Worm (Caenorhabditis elegans) whole organism, late embryonic: ENCODE measurements around the gene F25D1.3.

Source experiments
- C08G9.2 ChIP-seq: sonication (generic microtip); optimal IDR thresholded peaks from 2 replicates; lab custom pipeline; 2016; ENCODE audit warnings: mild to moderate bottlenecking, missing genetic modification characterization, moderate library complexity, missing compliant biosample characterization
- C38D4.7 ChIP-seq: fragments of 200-800 bp; sonication (Bioruptor generic); optimal IDR thresholded peaks from 2 replicates; lab custom pipeline; 2018; ENCODE audit warnings: mild to moderate bottlenecking, missing genetic modification characterization, moderate library complexity, missing compliant biosample characterization
- F13H6.1 ChIP-seq: sonication (generic microtip); optimal IDR thresholded peaks from 2 replicates; lab custom pipeline; 2016; ENCODE audit warnings: missing genetic modification characterization, missing compliant biosample characterization
- K02D7.2 ChIP-seq: sonication (generic microtip); optimal IDR thresholded peaks from 2 replicates; lab custom pipeline; 2017; ENCODE audit warnings: mild to moderate bottlenecking, missing genetic modification characterization, missing compliant biosample characterization
- Y22D7AL.16 ChIP-seq: sonication (generic microtip); optimal IDR thresholded peaks from 2 replicates; lab custom pipeline; 2016; ENCODE audit warnings: missing genetic modification characterization, missing compliant biosample characterization
- ahr-1 ChIP-seq: sonication (generic microtip); optimal IDR thresholded peaks from 2 replicates; lab custom pipeline; 2016; ENCODE audit warnings: missing genetic modification characterization, missing compliant biosample characterization
- ama-1 ChIP-seq: fragments of 150-350 bp; optimal IDR thresholded peaks from 2 replicates; lab custom pipeline; 2014
- ceh-18 ChIP-seq: sonication (generic microtip); optimal IDR thresholded peaks from 2 replicates; lab custom pipeline; 2016; ENCODE audit warnings: missing genetic modification characterization, missing compliant biosample characterization
- ceh-2 ChIP-seq: sonication (generic microtip); optimal IDR thresholded peaks from 2 replicates; lab custom pipeline; 2016; ENCODE audit warnings: missing genotype, missing genetic modification characterization, missing compliant biosample characterization
- ceh-22 ChIP-seq: sonication (generic microtip); optimal IDR thresholded peaks from 2 replicates; lab custom pipeline; 2017; ENCODE audit warnings: missing biosample characterization, missing genetic modification characterization
- ceh-24 ChIP-seq: sonication (generic microtip); optimal IDR thresholded peaks from 2 replicates; lab custom pipeline; 2016; ENCODE audit warnings: mild to moderate bottlenecking, missing genetic modification characterization, missing compliant biosample characterization
- ceh-30 ChIP-seq: fragments of 150-350 bp; optimal IDR thresholded peaks from 2 replicates; lab custom pipeline; 2014; ENCODE audit warnings: missing biosample characterization, missing genetic modification characterization
- ceh-31 ChIP-seq: sonication (generic microtip); optimal IDR thresholded peaks from 2 replicates; lab custom pipeline; 2016; ENCODE audit warnings: missing genetic modification characterization, missing compliant biosample characterization
- ceh-45 ChIP-seq: fragments of 200-800 bp; sonication (Bioruptor generic); IDR thresholded peaks from 2 replicates; pipeline ENCODE4 v1.3.6; 2022; ENCODE audit warnings: missing genetic modification reagents, missing genetic modification characterization, missing compliant biosample characterization
- ceh-48 ChIP-seq: sonication (generic microtip); optimal IDR thresholded peaks from 2 replicates; lab custom pipeline; 2016; ENCODE audit warnings: missing genetic modification characterization, inconsistent platforms, missing compliant biosample characterization
- che-1 ChIP-seq: sonication (generic microtip); optimal IDR thresholded peaks from 2 replicates; lab custom pipeline; 2016; ENCODE audit warnings: mild to moderate bottlenecking, missing genetic modification characterization, missing compliant biosample characterization
- dmd-4 ChIP-seq: sonication (generic microtip); optimal IDR thresholded peaks from 2 replicates; lab custom pipeline; 2016; ENCODE audit warnings: borderline replicate concordance, missing genetic modification characterization, missing compliant biosample characterization
- elt-4 ChIP-seq: sonication (generic microtip); optimal IDR thresholded peaks from 2 replicates; lab custom pipeline; 2016; ENCODE audit warnings: missing genetic modification characterization, missing compliant biosample characterization
- ets-4 ChIP-seq: sonication (generic microtip); optimal IDR thresholded peaks from 2 replicates; lab custom pipeline; 2016; ENCODE audit warnings: missing genetic modification characterization, missing compliant biosample characterization
- eyg-1 ChIP-seq: sonication (generic microtip); optimal IDR thresholded peaks from 2 replicates; lab custom pipeline; 2016; ENCODE audit warnings: missing genotype, missing genetic modification characterization, missing compliant biosample characterization
- fkh-10 ChIP-seq: fragments of 150-350 bp; optimal IDR thresholded peaks from 2 replicates; lab custom pipeline; 2014; ENCODE audit warnings: missing biosample characterization, missing genetic modification reagents, missing genetic modification characterization
- fkh-6 ChIP-seq: sonication (generic microtip); optimal IDR thresholded peaks from 2 replicates; lab custom pipeline; 2016; ENCODE audit warnings: missing genetic modification characterization, missing compliant biosample characterization
- gmeb-2 ChIP-seq: sonication (generic microtip); optimal IDR thresholded peaks from 2 replicates; lab custom pipeline; 2016; ENCODE audit warnings: missing genetic modification characterization, inconsistent platforms, missing compliant biosample characterization
- hlh-13 ChIP-seq: fragments of 200-800 bp; sonication (Bioruptor generic); optimal IDR thresholded peaks from 2 replicates; lab custom pipeline; 2018; ENCODE audit warnings: mild to moderate bottlenecking, missing genetic modification characterization, missing compliant biosample characterization
- hlh-8 ChIP-seq: sonication (generic microtip); optimal IDR thresholded peaks from 2 replicates; lab custom pipeline; 2016; ENCODE audit warnings: missing genotype, missing genetic modification characterization, missing compliant biosample characterization
- lin-11 ChIP-seq: fragments of 200-800 bp; sonication (Bioruptor generic); optimal IDR thresholded peaks from 2 replicates; lab custom pipeline; 2018; ENCODE audit warnings: mild to moderate bottlenecking, missing genetic modification characterization, missing compliant biosample characterization
- mec-3 ChIP-seq: sonication (generic microtip); optimal IDR thresholded peaks from 2 replicates; lab custom pipeline; 2016; ENCODE audit warnings: borderline replicate concordance, missing genetic modification characterization, missing compliant biosample characterization
- nfya-1 ChIP-seq: sonication (generic microtip); optimal IDR thresholded peaks from 2 replicates; lab custom pipeline; 2017; ENCODE audit warnings: missing genetic modification characterization, mild to moderate bottlenecking, missing compliant biosample characterization, antibody characterized with exemption, moderate library complexity
- nhr-11 ChIP-seq: fragments of 150-350 bp; optimal IDR thresholded peaks from 2 replicates; lab custom pipeline; 2014; ENCODE audit warnings: missing biosample characterization, missing genetic modification characterization
- nhr-232 ChIP-seq: sonication (generic microtip); optimal IDR thresholded peaks from 2 replicates; lab custom pipeline; 2016; ENCODE audit warnings: missing genetic modification characterization, missing compliant biosample characterization
- npax-4 ChIP-seq: sonication (generic microtip); optimal IDR thresholded peaks from 2 replicates; lab custom pipeline; 2016; ENCODE audit warnings: missing genetic modification characterization, missing compliant biosample characterization
- pat-9 ChIP-seq: fragments of 200-800 bp; sonication (Bioruptor generic); optimal IDR thresholded peaks from 2 replicates; lab custom pipeline; 2018; ENCODE audit warnings: mild to moderate bottlenecking, missing genetic modification characterization, moderate library complexity, missing compliant biosample characterization
- pax-1 ChIP-seq: fragments of 150-350 bp; optimal IDR thresholded peaks from 2 replicates; lab custom pipeline; 2014; ENCODE audit warnings: missing biosample characterization, missing genetic modification characterization
- pqm-1 ChIP-seq: sonication (generic microtip); optimal IDR thresholded peaks from 2 replicates; lab custom pipeline; 2016; ENCODE audit warnings: missing genetic modification characterization, missing compliant biosample characterization
- pros-1 ChIP-seq: fragments of 150-350 bp; optimal IDR thresholded peaks from 2 replicates; lab custom pipeline; 2014; ENCODE audit warnings: missing biosample characterization, missing genetic modification reagents, missing genetic modification characterization
- ref-2 ChIP-seq: sonication (generic microtip); optimal IDR thresholded peaks from 2 replicates; lab custom pipeline; 2016; ENCODE audit warnings: missing genetic modification characterization, missing compliant biosample characterization
- rnt-1 ChIP-seq: sonication (generic microtip); optimal IDR thresholded peaks from 2 replicates; lab custom pipeline; 2016; ENCODE audit warnings: missing genetic modification characterization, missing compliant biosample characterization
- sdc-2 ChIP-seq: sonication (generic microtip); optimal IDR thresholded peaks from 2 replicates; lab custom pipeline; 2016; ENCODE audit warnings: missing genotype, missing genetic modification characterization, missing compliant biosample characterization
- sox-4 ChIP-seq: sonication (generic microtip); optimal IDR thresholded peaks from 2 replicates; lab custom pipeline; 2017; ENCODE audit warnings: mild to moderate bottlenecking, missing genetic modification characterization, inconsistent platforms, missing compliant biosample characterization
- syd-9 ChIP-seq: sonication (generic microtip); optimal IDR thresholded peaks from 2 replicates; lab custom pipeline; 2016; ENCODE audit warnings: mild to moderate bottlenecking, missing genetic modification characterization, moderate library complexity, missing compliant biosample characterization
- tbx-2 ChIP-seq: sonication (generic microtip); optimal IDR thresholded peaks from 2 replicates; lab custom pipeline; 2016; ENCODE audit warnings: missing genetic modification characterization, missing compliant biosample characterization
- ttx-3 ChIP-seq: sonication (generic microtip); optimal IDR thresholded peaks from 2 replicates; lab custom pipeline; 2016; ENCODE audit warnings: missing genetic modification reagents, missing genetic modification characterization, missing compliant biosample characterization
- unc-55 ChIP-seq: sonication (generic microtip); optimal IDR thresholded peaks from 2 replicates; lab custom pipeline; 2017; ENCODE audit warnings: missing biosample characterization, missing genetic modification reagents, missing genetic modification characterization
- zip-5 ChIP-seq: sonication (generic microtip); optimal IDR thresholded peaks from 2 replicates; lab custom pipeline; 2016; ENCODE audit warnings: missing genetic modification characterization, missing compliant biosample characterization
- ztf-16 ChIP-seq: sonication (generic microtip); optimal IDR thresholded peaks from 2 replicates; lab custom pipeline; 2017; ENCODE audit warnings: missing genetic modification characterization, missing compliant biosample characterization

Gene F25D1.3

ce11 chrV:10540024-10540423, 11.5 kb downstream of the F25D1.3 start, which contains the start of gene degt-1:
Gene degt-1 (plus strand): TSS chrV:10540324.
- TF ChIP-seq ama-1 (lab: Kevin White, UChicago) (no peak), ceh-22 (tag; lab: Kevin White, UChicago) (no peak), ttx-3 (tag; lab: Kevin White, UChicago) (no peak), rnt-1 (tag; lab: Kevin White, UChicago) (no peak), K02D7.2 (no peak), mec-3 (tag; lab: Kevin White, UChicago) (no peak), eyg-1 (tag; lab: Kevin White, UChicago) (no peak), fkh-6 (tag; lab: Kevin White, UChicago) (no peak), ref-2 (tag; lab: Kevin White, UChicago) (no peak), ahr-1 (tag; lab: Kevin White, UChicago) (no peak), elt-4 (tag; lab: Kevin White, UChicago) (no peak), gmeb-2 (tag; lab: Kevin White, UChicago) (no peak), Y22D7AL.16 (tag; lab: Kevin White, UChicago) (no peak), hlh-8 (no peak), unc-55 (GFP tag; lab: Kevin White, UChicago) (no peak), nhr-232 (tag; lab: Kevin White, UChicago) (no peak)

ce11 chrV:10546749-10547148, 18.2 kb downstream of the F25D1.3 start, which contains the start of gene F25D1.5:
Gene F25D1.5 (minus strand): TSS chrV:10546783.
- TF ChIP-seq C38D4.7 (GFP tag; lab: Kevin White, UChicago) (no peak), syd-9 (tag; lab: Kevin White, UChicago) (no peak), fkh-6 (tag; lab: Kevin White, UChicago) (no peak), dmd-4 (tag; lab: Kevin White, UChicago) (no peak), unc-55 (GFP tag; lab: Kevin White, UChicago) (no peak), ceh-2 (tag; lab: Kevin White, UChicago) (no peak), eyg-1 (tag; lab: Kevin White, UChicago) (no peak)
- TF ChIP-seq, all 69 proteins: peak for 0

- no peak for TF ChIP-seq ceh-24 (tag; lab: Kevin White, UChicago)
- no peak for TF ChIP-seq K02D7.2
- no peak for TF ChIP-seq pros-1 (tag; lab: Kevin White, UChicago)
- no peak for TF ChIP-seq zip-5
- no peak for TF ChIP-seq npax-4 (tag; lab: Kevin White, UChicago)
- TF ChIP-seq sdc-2 (tag; lab: Kevin White, UChicago): no peak
- TF ChIP-seq ceh-48 (tag; lab: Kevin White, UChicago): no peak
- TF ChIP-seq C38D4.7 (GFP tag; lab: Kevin White, UChicago): no peak
- TF ChIP-seq ceh-45 (GFP tag; lab: Robert Waterston, UW): no peak
- TF ChIP-seq rnt-1 (tag; lab: Kevin White, UChicago): no peak
- no peak for TF ChIP-seq C08G9.2 (tag; lab: Kevin White, UChicago)
- no peak for TF ChIP-seq lin-11 (tag; lab: Kevin White, UChicago)
- TF ChIP-seq hlh-13 (GFP tag; lab: Kevin White, UChicago): no peak
- no peak for TF ChIP-seq nhr-11 (tag; lab: Kevin White, UChicago)
- no peak for TF ChIP-seq ceh-31
- TF ChIP-seq nfya-1 (tag; lab: Kevin White, UChicago): no peak
- TF ChIP-seq F13H6.1 (tag; lab: Kevin White, UChicago): no peak
Measured at ce11 chrV:10548981-10549380, 20.5 kb downstream of the F25D1.3 start, which contains the start of gene srd-34. Gene srd-34 (minus strand): TSS chrV:10549081.

- TF ChIP-seq elt-4 (tag; lab: Kevin White, UChicago) (no peak), sox-4 (tag; lab: Kevin White, UChicago) (no peak), pax-1 (tag; lab: Kevin White, UChicago) (no peak), syd-9 (tag; lab: Kevin White, UChicago) (no peak), ets-4 (tag; lab: Kevin White, UChicago) (no peak), che-1 (no peak), fkh-10 (no peak), ceh-18 (tag; lab: Kevin White, UChicago) (no peak), pat-9 (no peak), dmd-4 (tag; lab: Kevin White, UChicago) (no peak), F13H6.1 (tag; lab: Kevin White, UChicago) (no peak), ceh-30 (tag; lab: Kevin White, UChicago) (no peak), C08G9.2 (tag; lab: Kevin White, UChicago) (no peak), pqm-1 (tag; lab: Kevin White, UChicago) (no peak), ceh-48 (tag; lab: Kevin White, UChicago) (no peak), unc-55 (GFP tag; lab: Kevin White, UChicago) (no peak), ztf-16 (tag; lab: Kevin White, UChicago) (no peak), tbx-2 (tag; lab: Kevin White, UChicago) (no peak), ref-2 (tag; lab: Kevin White, UChicago) (no peak), ttx-3 (tag; lab: Kevin White, UChicago) (no peak)
Measured at ce11 chrV:10549717-10550116, 21.2 kb downstream of the F25D1.3 start, which contains the start of gene F32G8.2. Gene F32G8.2 (plus strand): TSS chrV:10550017.
